Worm (Caenorhabditis elegans) whole organism, L4 larva: Measurements from ENCODE around the gene znf-622.

Source experiments
- D1046.2 ChIP-seq: fragments of 200-800 bp; sonication (Bioruptor generic); IDR thresholded peaks from 2 replicates; pipeline ENCODE4 v1.3.6; 2022; ENCODE audit warnings: missing genetic modification characterization, missing compliant biosample characterization
- F26F4.8 ChIP-seq: fragments of 200-800 bp; sonication (Bioruptor generic); conservative IDR thresholded peaks from 2 replicates; pipeline ENCODE4 v1.3.6; 2022; ENCODE audit warnings: missing genetic modification characterization, missing compliant biosample characterization
- R02D3.7 ChIP-seq: fragments of 150-350 bp; sonication (generic microtip); optimal IDR thresholded peaks from 3 replicates; lab custom pipeline; 2014; ENCODE audit warnings: missing biosample characterization, missing genetic modification characterization
- T20F7.1 ChIP-seq: fragments of 200-800 bp; sonication (Bioruptor generic); optimal IDR thresholded peaks from 2 replicates; lab custom pipeline; 2018; ENCODE audit warnings: mild to moderate bottlenecking, missing genetic modification characterization, missing compliant biosample characterization
- Y105C5A.15 ChIP-seq: fragments of 200-800 bp; sonication (Bioruptor generic); IDR thresholded peaks from 2 replicates; pipeline ENCODE4 v1.3.6; 2022; ENCODE audit warnings: missing genetic modification characterization, missing compliant biosample characterization
- Y5F2A.4 ChIP-seq: fragments of 200-800 bp; sonication (Bioruptor generic); optimal IDR thresholded peaks from 2 replicates; lab custom pipeline; 2018; ENCODE audit warnings: mild to moderate bottlenecking, missing genetic modification characterization, missing compliant biosample characterization
- ZK337.2 ChIP-seq: fragments of 200-800 bp; sonication (Bioruptor generic); IDR thresholded peaks from 2 replicates; pipeline ENCODE4 v1.3.6; 2022; ENCODE audit warnings: missing genetic modification reagents, missing genetic modification characterization, missing compliant biosample characterization
- ZK546.5 ChIP-seq, 2 experiments: sonication (generic microtip); optimal IDR thresholded peaks; 2 replicates each; lab custom pipeline; 2017; ENCODE audit warnings: missing biosample characterization in 2 of 2, missing genetic modification characterization in 2 of 2
- aha-1 ChIP-seq: fragments of 150-350 bp; peaks from one replicate; lab custom pipeline; 2014; ENCODE audit warnings: missing biosample characterization, missing genetic modification characterization
- ama-1 ChIP-seq: fragments of 150-350 bp; optimal IDR thresholded peaks from 2 replicates; lab custom pipeline; 2014; ENCODE audit warnings: inconsistent platforms, mixed read lengths
- arid-1 ChIP-seq: fragments of 200-800 bp; sonication (Bioruptor generic); conservative IDR thresholded peaks from 2 replicates; pipeline ENCODE4 v1.3.6; 2022; ENCODE audit warnings: missing genetic modification reagents, missing genetic modification characterization, missing compliant biosample characterization
- ceh-28 ChIP-seq: fragments of 150-350 bp; optimal IDR thresholded peaks from 2 replicates; lab custom pipeline; 2014; ENCODE audit warnings: missing biosample characterization, missing genetic modification reagents, missing genetic modification characterization
- ceh-32 ChIP-seq: sonication (generic microtip); optimal IDR thresholded peaks from 2 replicates; lab custom pipeline; 2016; ENCODE audit warnings: mild to moderate bottlenecking, missing genetic modification characterization, missing compliant biosample characterization; ENCODE audit not compliant: poor library complexity
- ceh-82 ChIP-seq: sonication (generic microtip); optimal IDR thresholded peaks from 2 replicates; lab custom pipeline; 2017; ENCODE audit warnings: missing biosample characterization, missing genetic modification characterization
- ctbp-1 ChIP-seq: fragments of 200-800 bp; sonication (Bioruptor generic); IDR thresholded peaks from 2 replicates; pipeline ENCODE4 v1.3.6; 2022; ENCODE audit warnings: missing genetic modification reagents, missing genetic modification characterization, missing compliant biosample characterization
- daf-8 ChIP-seq: fragments of 200-800 bp; sonication (Bioruptor generic); IDR thresholded peaks from 2 replicates; pipeline ENCODE4 v1.3.6; 2022; ENCODE audit warnings: missing genetic modification characterization, missing compliant biosample characterization
- dmd-6 ChIP-seq: fragments of 200-800 bp; sonication (Bioruptor generic); IDR thresholded peaks from 2 replicates; pipeline ENCODE4 v1.3.6; 2022; ENCODE audit warnings: missing genetic modification reagents, missing genetic modification characterization, missing compliant biosample characterization
- egl-27 ChIP-seq: sonication (generic microtip); optimal IDR thresholded peaks from 3 replicates; lab custom pipeline; 2017; ENCODE audit warnings: missing biosample characterization, missing genetic modification reagents, missing genetic modification characterization
- egl-43 ChIP-seq: fragments of 200-800 bp; sonication (Bioruptor generic); IDR thresholded peaks from 2 replicates; pipeline ENCODE4 v1.3.6; 2022; ENCODE audit warnings: missing genetic modification reagents, missing genetic modification characterization, missing compliant biosample characterization
- fkh-10 ChIP-seq: fragments of 150-350 bp; optimal IDR thresholded peaks from 2 replicates; lab custom pipeline; 2014; ENCODE audit warnings: missing biosample characterization, missing genetic modification reagents, missing genetic modification characterization
- fos-1 ChIP-seq: fragments of 150-350 bp; optimal IDR thresholded peaks from 2 replicates; lab custom pipeline; 2014; ENCODE audit warnings: missing biosample characterization, missing genetic modification characterization
- hlh-30 ChIP-seq: sonication (generic microtip); optimal IDR thresholded peaks from 2 replicates; lab custom pipeline; 2017; ENCODE audit warnings: antibody characterized with exemption, mild to moderate bottlenecking, missing genetic modification characterization, missing compliant biosample characterization; ENCODE audit not compliant: insufficient read depth
- hmg-1.1 ChIP-seq: fragments of 200-800 bp; sonication (Bioruptor generic); IDR thresholded peaks from 2 replicates; pipeline ENCODE4 v1.3.6; 2022; ENCODE audit warnings: missing genetic modification reagents, missing genetic modification characterization, missing compliant biosample characterization
- madf-9 ChIP-seq: fragments of 200-800 bp; sonication (Bioruptor generic); conservative IDR thresholded peaks from 2 replicates; pipeline ENCODE4 v1.3.6; 2022; ENCODE audit warnings: missing genetic modification reagents, missing genetic modification characterization, missing compliant biosample characterization
- mdt-29 ChIP-seq: fragments of 200-800 bp; sonication (Bioruptor generic); IDR thresholded peaks from 2 replicates; pipeline ENCODE4 v1.3.6; 2022; ENCODE audit warnings: missing genetic modification reagents, missing genetic modification characterization, missing compliant biosample characterization
- mes-2 ChIP-seq: sonication (generic microtip); optimal IDR thresholded peaks from 2 replicates; lab custom pipeline; 2016; ENCODE audit warnings: missing genotype, mild to moderate bottlenecking, missing genetic modification characterization, missing compliant biosample characterization; ENCODE audit not compliant: poor library complexity, severe bottlenecking
- nhr-111 ChIP-seq: fragments of 200-800 bp; sonication (Bioruptor generic); optimal IDR thresholded peaks from 2 replicates; lab custom pipeline; 2018; ENCODE audit warnings: mild to moderate bottlenecking, missing genetic modification characterization, missing compliant biosample characterization
- nhr-237 ChIP-seq: sonication (generic microtip); optimal IDR thresholded peaks from 2 replicates; lab custom pipeline; 2017; ENCODE audit warnings: missing biosample characterization, missing genetic modification characterization
- nhr-25 ChIP-seq: sonication (generic microtip); optimal IDR thresholded peaks from 2 replicates; lab custom pipeline; 2017; ENCODE audit warnings: missing genetic modification characterization, mild to moderate bottlenecking, missing compliant biosample characterization, antibody characterized with exemption, moderate library complexity, borderline replicate concordance; ENCODE audit not compliant: insufficient read depth
- nhr-28 ChIP-seq: fragments of 150-350 bp; optimal IDR thresholded peaks from 2 replicates; lab custom pipeline; 2014; ENCODE audit warnings: missing biosample characterization, missing genetic modification characterization
- nhr-41 ChIP-seq: fragments of 200-800 bp; sonication (Bioruptor generic); IDR thresholded peaks from 2 replicates; pipeline ENCODE4 v1.3.6; 2022; ENCODE audit warnings: missing genetic modification reagents, missing genetic modification characterization, missing compliant biosample characterization
- nhr-42 ChIP-seq: fragments of 200-800 bp; sonication (Bioruptor generic); IDR thresholded peaks from 2 replicates; pipeline ENCODE4 v1.3.6; 2022; ENCODE audit warnings: missing genetic modification characterization, missing compliant biosample characterization
- nhr-48 ChIP-seq: sonication (generic microtip); optimal IDR thresholded peaks from 2 replicates; lab custom pipeline; 2016; ENCODE audit warnings: mild to moderate bottlenecking, missing genetic modification characterization, missing compliant biosample characterization
- nhr-76 ChIP-seq: fragments of 150-350 bp; optimal IDR thresholded peaks from 2 replicates; lab custom pipeline; 2014; ENCODE audit warnings: missing biosample characterization, missing genetic modification characterization
- nhr-77 ChIP-seq: fragments of 150-350 bp; optimal IDR thresholded peaks from 2 replicates; lab custom pipeline; 2014; ENCODE audit warnings: missing biosample characterization, missing genetic modification characterization
- pqm-1 ChIP-seq: sonication (generic microtip); optimal IDR thresholded peaks from 2 replicates; lab custom pipeline; 2017; ENCODE audit warnings: missing biosample characterization, missing genetic modification characterization
- rbr-2 ChIP-seq: sonication (generic microtip); optimal IDR thresholded peaks from 2 replicates; lab custom pipeline; 2016; ENCODE audit warnings: missing genotype, missing genetic modification characterization, missing compliant biosample characterization
- saeg-2 ChIP-seq: fragments of 200-800 bp; sonication (Bioruptor generic); IDR thresholded peaks from 2 replicates; pipeline ENCODE4 v1.3.6; 2022; ENCODE audit warnings: missing genetic modification reagents, missing genetic modification characterization, missing compliant biosample characterization
- sdz-12 ChIP-seq: fragments of 200-800 bp; sonication (Bioruptor generic); optimal IDR thresholded peaks from 2 replicates; lab custom pipeline; 2018; ENCODE audit warnings: mild to moderate bottlenecking, missing genetic modification characterization, missing compliant biosample characterization
- set-16 ChIP-seq: fragments of 200-800 bp; sonication (Bioruptor generic); IDR thresholded peaks from 2 replicates; pipeline ENCODE4 v1.3.6; 2022; ENCODE audit warnings: missing genetic modification reagents, missing genetic modification characterization, missing compliant biosample characterization
- snpc-4 ChIP-seq: fragments of 150-350 bp; optimal IDR thresholded peaks from 2 replicates; lab custom pipeline; 2014; ENCODE audit warnings: missing biosample characterization, missing genetic modification characterization
- tag-97 ChIP-seq: fragments of 200-800 bp; sonication (Bioruptor generic); IDR thresholded peaks from 2 replicates; pipeline ENCODE4 v1.3.6; 2022; ENCODE audit warnings: missing genetic modification characterization, missing compliant biosample characterization
- tra-1 ChIP-seq: fragments of 200-800 bp; sonication (Bioruptor generic); IDR thresholded peaks from 2 replicates; pipeline ENCODE4 v1.3.6; 2022; ENCODE audit warnings: missing genetic modification reagents, missing genetic modification characterization, missing compliant biosample characterization
- unc-130 ChIP-seq: sonication (generic microtip); optimal IDR thresholded peaks from 2 replicates; lab custom pipeline; 2016; ENCODE audit warnings: missing genetic modification reagents, missing genetic modification characterization, missing compliant biosample characterization
- unc-39 ChIP-seq: sonication (generic microtip); optimal IDR thresholded peaks from 2 replicates; lab custom pipeline; 2017; ENCODE audit warnings: missing biosample characterization, missing genetic modification characterization
- unc-62 ChIP-seq, 3 experiments: fragments of 150-350 bp in 1 of 3; sonication (generic microtip); optimal IDR thresholded peaks in 2 of 3; peaks in 1 of 3; 1 replicate in 1 of 3; 2 replicates in 2 of 3; lab custom pipeline; 2014 to 2017; ENCODE audit warnings: missing biosample characterization in 3 of 3, missing genetic modification characterization in 3 of 3, missing genetic modification reagents in 3 of 3, missing genotype in 1 of 3
- zfp-3 ChIP-seq: fragments of 200-800 bp; sonication (Bioruptor generic); conservative IDR thresholded peaks from 2 replicates; pipeline ENCODE4 v1.3.6; 2022; ENCODE audit warnings: missing genetic modification reagents, missing genetic modification characterization, missing compliant biosample characterization
- zip-11 ChIP-seq: fragments of 200-800 bp; sonication (Bioruptor generic); IDR thresholded peaks from 2 replicates; pipeline ENCODE4 v1.3.6; 2022; ENCODE audit warnings: missing genetic modification characterization, missing compliant biosample characterization
- zip-2 ChIP-seq: fragments of 150-350 bp; optimal IDR thresholded peaks from 2 replicates; lab custom pipeline; 2014; ENCODE audit warnings: missing biosample characterization, missing genetic modification characterization

The znf-622 gene

ce11 chrIII:6343229-6343628 lies 38.2 kb upstream of the znf-622 start, which contains the start of gene C56G2.9:
Gene C56G2.9, minus strand, starts transcription at chrIII:6343329.
- TF ChIP-seq tag-97 (no peak), nhr-28 (tag; lab: Kevin White, UChicago) (no peak), nhr-25 (no peak), saeg-2 (no peak), madf-9 (GFP tag; lab: Robert Waterston, UW) (no peak), hmg-1.1 (GFP tag; lab: Robert Waterston, UW) (no peak), unc-39 (no peak), unc-130 (GFP tag; lab: Kevin White, UChicago) (no peak), Y5F2A.4 (no peak), D1046.2 (GFP tag; lab: Robert Waterston, UW) (no peak)

- no peak for TF ChIP-seq snpc-4
- TF ChIP-seq tra-1 (GFP tag; lab: Robert Waterston, UW) = no peak
- TF ChIP-seq egl-43 (GFP tag; lab: Robert Waterston, UW) = peak; percentile 45; the same call in 1 of the 2 replicates
- no peak for TF ChIP-seq nhr-237 (tag; lab: Kevin White, UChicago)
- TF ChIP-seq hlh-30 (tag; lab: Kevin White, UChicago) = peak; percentile 71
- TF ChIP-seq D1046.2 (GFP tag; lab: Robert Waterston, UW) = no peak
- peak; percentile 58; the same call in 1 of the 2 replicates for TF ChIP-seq mdt-29 (GFP tag; lab: Robert Waterston, UW)
- no peak for TF ChIP-seq nhr-111
- TF ChIP-seq unc-39 = no peak
- no peak for TF ChIP-seq R02D3.7 (tag; lab: Kevin White, UChicago)
- TF ChIP-seq ZK337.2 = no peak
- no peak for TF ChIP-seq ctbp-1 (GFP tag; lab: Robert Waterston, UW)
- no peak for TF ChIP-seq nhr-76 (tag; lab: Kevin White, UChicago)
- TF ChIP-seq nhr-42 = 0 out of 2 replicates have a peak, but pooled peaks have one; percentile 33
- TF ChIP-seq unc-62 (GFP tag; optimal IDR thresholded peaks at IDR 0.05 in 1 of 2; lab: Kevin White, UChicago) = peak in 1 of 2 experiments; percentile 38
- no peak for TF ChIP-seq unc-62 (tag; optimal IDR thresholded peaks at IDR 0.05; lab: Kevin White, UChicago)
- TF ChIP-seq nhr-48 = peak; percentile 6
- TF ChIP-seq egl-27 (tag; lab: Kevin White, UChicago) = no peak
- peak; percentile 99 for TF ChIP-seq aha-1
- no peak for TF ChIP-seq pqm-1 (tag; lab: Kevin White, UChicago)
- TF ChIP-seq zip-11 (GFP tag; lab: Robert Waterston, UW) = no peak
- no peak for TF ChIP-seq ceh-82 (tag; lab: Kevin White, UChicago)
- peak; percentile 25 for TF ChIP-seq ama-1 (lab: Kevin White, UChicago)
- TF ChIP-seq T20F7.1 (GFP tag; lab: Kevin White, UChicago) = peak; percentile 55
- peak; percentile 50 for TF ChIP-seq nhr-28 (tag; lab: Kevin White, UChicago)
- peak; percentile 71 for TF ChIP-seq nhr-25
- TF ChIP-seq zip-2 (tag; lab: Kevin White, UChicago) = no peak
- no peak for TF ChIP-seq ceh-32
- TF ChIP-seq mes-2 (tag; lab: Kevin White, UChicago) = peak; percentile 87
- TF ChIP-seq sdz-12 (GFP tag; lab: Kevin White, UChicago) = no peak
- TF ChIP-seq ZK546.5 (tag; optimal IDR thresholded peaks at IDR 0.05; lab: Kevin White, UChicago) = peak in 1 of 2 experiments; percentile 14
- TF ChIP-seq daf-8 (GFP tag; lab: Robert Waterston, UW) = no peak
- no peak for TF ChIP-seq fos-1
- no peak for TF ChIP-seq set-16 (GFP tag; lab: Robert Waterston, UW)
- TF ChIP-seq arid-1 = 0 out of 2 replicates have a peak, but pooled peaks have one; percentile 39
- no peak for TF ChIP-seq nhr-41 (GFP tag; lab: Robert Waterston, UW)
- TF ChIP-seq dmd-6 (GFP tag; lab: Robert Waterston, UW) = peak; percentile 69
- TF ChIP-seq fkh-10 (GFP tag; lab: Kevin White, UChicago) = peak; percentile 44
- no peak for TF ChIP-seq F26F4.8
- no peak for TF ChIP-seq Y105C5A.15 (GFP tag; lab: Robert Waterston, UW)
- TF ChIP-seq rbr-2 (tag; lab: Kevin White, UChicago) = peak; percentile 63
- TF ChIP-seq nhr-77 (tag; lab: Kevin White, UChicago) = peak; percentile 60
- no peak for TF ChIP-seq ceh-28 (tag; lab: Kevin White, UChicago)
- no peak for TF ChIP-seq zfp-3 (GFP tag; lab: Robert Waterston, UW)
Measured at ce11 chrIII:6344737-6345136, 36.7 kb upstream of the znf-622 start.
